Worm (Caenorhabditis elegans): Measurements from ENCODE around the gene bkip-1.

Gene bkip-1

DNA sequence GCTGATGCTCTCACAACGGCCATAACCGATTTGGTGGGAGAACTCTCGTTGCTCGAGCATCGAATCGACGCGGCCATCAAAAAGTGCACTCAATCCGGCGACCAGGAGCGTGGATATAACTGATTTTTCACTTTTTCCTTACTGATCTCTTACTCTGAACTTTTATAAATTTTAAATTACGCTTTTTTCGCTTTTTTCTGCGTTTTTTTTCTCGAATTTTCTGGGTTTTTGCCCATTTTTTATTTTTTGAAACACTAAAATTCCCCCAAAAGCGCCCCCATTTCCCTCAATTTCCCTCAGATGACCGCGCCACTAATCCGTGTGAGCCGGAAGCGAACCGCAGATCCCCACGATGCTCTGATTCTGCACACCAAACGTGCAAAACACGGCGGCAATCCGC, 40.6 kb upstream of the bkip-1 start, which contains the start of gene W01G7.4:
TSS of gene W01G7.4 (plus strand) at position 301 of the 400 bp plus-strand sequence.
- TF ChIP-seq ceh-82 (tag; optimal IDR thresholded peaks at IDR 0.05) (no peak), lin-39 (tag; optimal IDR thresholded peaks at IDR 0.05) (no peak), C34F6.9 (tag; optimal IDR thresholded peaks at IDR 0.05) (no peak), nhr-11 (tag; optimal IDR thresholded peaks at IDR 0.05) (no peak), R02D3.7 (tag; optimal IDR thresholded peaks at IDR 0.05) (no peak), nhr-77 (tag; optimal IDR thresholded peaks at IDR 0.05) (no peak), mdl-1 (tag; optimal IDR thresholded peaks at IDR 0.05) (no peak), ceh-16 (tag; optimal IDR thresholded peaks at IDR 0.05) (no peak), blmp-1 (tag; optimal IDR thresholded peaks at IDR 0.05; ENCODE audit: insufficient read depth) (no peak), ZK546.5 (tag; optimal IDR thresholded peaks at IDR 0.05) (no peak), unc-62 (GFP tag; optimal IDR thresholded peaks at IDR 0.05) (no peak), lsy-2 (tag; optimal IDR thresholded peaks at IDR 0.05) (no peak)

DNA sequence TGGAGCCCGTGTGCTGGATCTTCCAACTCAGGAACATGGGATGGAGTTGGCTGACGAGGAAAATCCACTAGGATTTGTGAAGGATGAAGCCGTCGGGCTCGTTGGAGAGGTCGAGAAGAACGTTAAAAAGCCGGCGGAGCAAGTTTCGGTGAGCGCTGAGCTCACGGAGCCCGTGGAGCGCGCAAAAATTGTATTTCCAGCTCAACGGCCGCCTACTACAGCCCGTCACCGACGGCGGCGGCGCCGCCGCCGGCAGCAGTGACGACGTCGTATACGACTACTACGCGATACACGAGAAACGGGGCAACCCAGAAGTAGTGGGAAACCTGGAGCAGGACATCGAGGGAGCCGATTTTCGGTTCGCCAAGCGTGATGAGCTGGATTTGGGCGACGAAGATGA, 40.2 kb upstream of the bkip-1 start:
- no peak for TF ChIP-seq lin-11 (tag; optimal IDR thresholded peaks at IDR 0.05)
- no peak for TF ChIP-seq elt-3 (tag; optimal IDR thresholded peaks at IDR 0.05)
- TF ChIP-seq unc-62 (GFP tag; optimal IDR thresholded peaks at IDR 0.05): no peak
- no peak for TF ChIP-seq nhr-23 (tag; optimal IDR thresholded peaks at IDR 0.05)
- no peak for TF ChIP-seq ztf-4 (tag; optimal IDR thresholded peaks at IDR 0.05)
- no peak for TF ChIP-seq dmd-4 (tag; optimal IDR thresholded peaks at IDR 0.05)
- TF ChIP-seq unc-55 (GFP tag; optimal IDR thresholded peaks at IDR 0.05): no peak
- no peak for TF ChIP-seq mab-5 (tag; optimal IDR thresholded peaks at IDR 0.05)
- no peak for TF ChIP-seq sma-3 (GFP tag; optimal IDR thresholded peaks at IDR 0.05)
- TF ChIP-seq C34F6.9 (tag; optimal IDR thresholded peaks at IDR 0.05): no peak

DNA sequence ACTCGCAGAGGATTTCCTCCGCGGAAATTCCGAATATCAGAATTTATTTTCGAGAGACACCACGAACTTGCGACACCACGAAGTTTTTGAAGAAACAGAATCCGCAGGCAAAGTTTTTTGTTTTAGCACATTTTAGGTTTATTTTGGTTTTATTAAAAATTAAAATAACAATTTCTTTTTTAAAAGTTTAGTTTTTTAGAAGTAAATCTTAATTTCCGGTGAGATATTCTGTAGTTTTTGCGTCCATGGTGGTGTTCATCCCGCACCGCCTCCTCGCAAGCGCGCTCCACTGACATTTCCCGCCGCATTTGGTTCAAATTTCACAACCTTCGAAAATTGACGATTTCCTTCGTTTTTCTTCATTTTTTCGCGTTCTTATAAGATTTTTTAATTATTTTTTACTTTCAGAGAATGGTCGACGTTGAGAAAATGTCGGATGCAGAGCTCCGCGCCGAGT, 38.0 kb upstream of the bkip-1 start, which contains the start of gene lem-2:
TSS of gene lem-2 (plus strand) at position 407 of the 457 bp plus-strand sequence.
- TF ChIP-seq Y55F3AM.14 (GFP tag; optimal IDR thresholded peaks at IDR 0.05) (no peak), lin-13 (GFP tag; optimal IDR thresholded peaks at IDR 0.05) (peak; percentile 79), ztf-11 (tag; optimal IDR thresholded peaks at IDR 0.05) (no peak), nhr-23 (tag; optimal IDR thresholded peaks at IDR 0.05) (no peak), unc-39 (tag; optimal IDR thresholded peaks at IDR 0.05) (no peak), R02D3.7 (tag; optimal IDR thresholded peaks at IDR 0.05) (no peak), aly-2 (tag; optimal IDR thresholded peaks at IDR 0.05) (no peak), nhr-21 (tag; optimal IDR thresholded peaks at IDR 0.05) (peak; percentile 25), blmp-1 (tag; optimal IDR thresholded peaks at IDR 0.05; ENCODE audit: insufficient read depth) (peak; percentile 9), crh-2 (tag; optimal IDR thresholded peaks at IDR 0.05) (peak; percentile 64), peb-1 (tag; optimal IDR thresholded peaks at IDR 0.05) (no peak), egl-27 (tag; optimal IDR thresholded peaks at IDR 0.05) (peak; percentile 47), ztf-4 (tag; optimal IDR thresholded peaks at IDR 0.05) (no peak), elt-1 (tag; optimal IDR thresholded peaks at IDR 0.05) (no peak), dmd-4 (tag; optimal IDR thresholded peaks at IDR 0.05) (no peak), elt-3 (tag; optimal IDR thresholded peaks at IDR 0.05) (no peak), sem-4 (tag; optimal IDR thresholded peaks at IDR 0.05) (peak; percentile 18), lin-11 (tag; optimal IDR thresholded peaks at IDR 0.05) (peak; percentile 56), fos-1 (tag; optimal IDR thresholded peaks at IDR 0.05) (peak; percentile 14), sma-9 (GFP tag; optimal IDR thresholded peaks at IDR 0.05) (no peak), sma-9 (tag; optimal IDR thresholded peaks at IDR 0.05) (no peak), ama-1 (optimal IDR thresholded peaks at IDR 0.05) (no peak), mab-5 (tag; optimal IDR thresholded peaks at IDR 0.05) (no peak), unc-55 (GFP tag; optimal IDR thresholded peaks at IDR 0.05) (peak; percentile 79), zag-1 (tag; optimal IDR thresholded peaks at IDR 0.05) (no peak), nhr-77 (tag; optimal IDR thresholded peaks at IDR 0.05) (no peak), gmeb-1 (tag; optimal IDR thresholded peaks at IDR 0.05) (peak; percentile 74), skn-1 (tag; optimal IDR thresholded peaks at IDR 0.05) (no peak), sma-3 (GFP tag; optimal IDR thresholded peaks at IDR 0.05) (peak; percentile 89), nhr-10 (tag; optimal IDR thresholded peaks at IDR 0.05) (no peak), unc-62 (GFP tag; optimal IDR thresholded peaks at IDR 0.05) (no peak), C34F6.9 (tag; optimal IDR thresholded peaks at IDR 0.05) (peak; percentile 83), ZK546.5 (tag; optimal IDR thresholded peaks at IDR 0.05) (no peak), nhr-129 (tag; optimal IDR thresholded peaks at IDR 0.05) (peak; percentile 51), lin-39 (tag; optimal IDR thresholded peaks at IDR 0.05) (no peak), nhr-11 (tag; optimal IDR thresholded peaks at IDR 0.05) (no peak), nhr-25 (tag; optimal IDR thresholded peaks at IDR 0.05) (peak; percentile 50), F13H6.1 (tag; optimal IDR thresholded peaks at IDR 0.05) (peak; percentile 62), lsy-2 (tag; optimal IDR thresholded peaks at IDR 0.05) (peak; percentile 50 to 78), alr-1 (tag; optimal IDR thresholded peaks at IDR 0.05) (no peak)

All from whole organism, L2 larva.